Fruit fly (Drosophila melanogaster) whole organism, prepupa: ENCODE data around the gene CG12256.

Experiments used
- Blimp-1 ChIP-seq: fragments of 200-800 bp; sonication (Bioruptor generic); optimal IDR thresholded peaks from 3 replicates; lab custom pipeline; 2017; ENCODE audit warnings: missing biosample characterization, missing genetic modification characterization, mild to moderate bottlenecking, moderate library complexity, missing genetic modification reagents
- CG10631 ChIP-seq: fragments of 200-800 bp; sonication (Bioruptor generic); optimal IDR thresholded peaks from 2 replicates; lab custom pipeline; 2016; ENCODE audit warnings: missing biosample characterization, missing genetic modification characterization
- CG10669 ChIP-seq: fragments of 200-800 bp; sonication (Bioruptor generic); optimal IDR thresholded peaks from 3 replicates; lab custom pipeline; 2018; ENCODE audit warnings: missing biosample characterization, mild to moderate bottlenecking, missing genetic modification characterization, moderate library complexity
- CG11762 ChIP-seq: fragments of 200-800 bp; sonication (Bioruptor generic); optimal IDR thresholded peaks from 3 replicates; lab custom pipeline; 2016; ENCODE audit warnings: missing biosample characterization, missing genetic modification characterization; ENCODE audit not compliant: insufficient read depth
- CG15336 ChIP-seq: fragments of 200-800 bp; sonication (Bioruptor generic); IDR thresholded peaks from 2 replicates; pipeline ENCODE4 v1.3.6; 2022; ENCODE audit warnings: missing biosample characterization, missing genetic modification characterization
- CG1621 ChIP-seq: fragments of 200-800 bp; sonication (Bioruptor generic); optimal IDR thresholded peaks from 3 replicates; lab custom pipeline; 2018; ENCODE audit warnings: missing biosample characterization, mild to moderate bottlenecking, missing genetic modification characterization
- CG31627 ChIP-seq: fragments of 200-800 bp; sonication (Bioruptor generic); optimal IDR thresholded peaks from 3 replicates; lab custom pipeline; 2016; ENCODE audit warnings: missing biosample characterization, missing genetic modification characterization
- CG32006 ChIP-seq: fragments of 200-800 bp; sonication (Bioruptor generic); optimal IDR thresholded peaks from 3 replicates; lab custom pipeline; 2017; ENCODE audit warnings: missing biosample characterization, mild to moderate bottlenecking, missing genetic modification characterization
- CG34406 ChIP-seq: fragments of 200-800 bp; sonication (Bioruptor generic); optimal IDR thresholded peaks from 3 replicates; lab custom pipeline; 2016; ENCODE audit warnings: missing biosample characterization, missing genetic modification characterization
- CG3919 ChIP-seq: fragments of 200-800 bp; sonication (Bioruptor generic); optimal IDR thresholded peaks from 3 replicates; lab custom pipeline; 2016; ENCODE audit warnings: missing biosample characterization, missing genetic modification characterization
- CG4318 ChIP-seq: fragments of 200-800 bp; sonication (Bioruptor generic); optimal IDR thresholded peaks from 3 replicates; lab custom pipeline; 2017; ENCODE audit warnings: missing biosample characterization, mild to moderate bottlenecking, missing genetic modification characterization
- CG6163 ChIP-seq: fragments of 200-800 bp; sonication (Bioruptor generic); IDR thresholded peaks from 3 replicates; pipeline ENCODE4 v1.3.6; 2022; ENCODE audit warnings: missing biosample characterization, missing genetic modification characterization
- CG6276 ChIP-seq: fragments of 200-800 bp; sonication (Bioruptor generic); optimal IDR thresholded peaks from 2 replicates; lab custom pipeline; 2017; ENCODE audit warnings: missing biosample characterization, mild to moderate bottlenecking, missing genetic modification characterization
- CG6792 ChIP-seq: fragments of 200-800 bp; sonication (Bioruptor generic); optimal IDR thresholded peaks from 3 replicates; lab custom pipeline; 2016; ENCODE audit warnings: missing biosample characterization, missing genetic modification characterization
- CG6854 ChIP-seq: fragments of 200-800 bp; sonication (Bioruptor generic); optimal IDR thresholded peaks from 2 replicates; lab custom pipeline; 2017; ENCODE audit warnings: missing biosample characterization, mild to moderate bottlenecking, missing genetic modification characterization
- CG7368 ChIP-seq: fragments of 200-800 bp; sonication (Bioruptor generic); optimal IDR thresholded peaks from 3 replicates; lab custom pipeline; 2016; ENCODE audit warnings: missing biosample characterization, missing genetic modification characterization
- CG8319 ChIP-seq: fragments of 200-800 bp; sonication (Bioruptor generic); optimal IDR thresholded peaks from 3 replicates; lab custom pipeline; 2016; ENCODE audit warnings: missing biosample characterization, missing genetic modification characterization
- CG9139 ChIP-seq: fragments of 200-800 bp; sonication (Bioruptor generic); optimal IDR thresholded peaks from 3 replicates; lab custom pipeline; 2017; ENCODE audit warnings: missing biosample characterization, mild to moderate bottlenecking, missing genetic modification characterization
- Eip78C ChIP-seq: fragments of 200-800 bp; sonication (Bioruptor generic); peaks from one replicate; lab custom pipeline; 2016; ENCODE audit warnings: missing biosample characterization, missing genetic modification characterization
- Ets21C ChIP-seq: fragments of 200-800 bp; sonication (Bioruptor generic); optimal IDR thresholded peaks from 3 replicates; lab custom pipeline; 2016; ENCODE audit warnings: missing biosample characterization, missing genetic modification characterization
- Ets96B ChIP-seq: fragments of 200-800 bp; optimal IDR thresholded peaks from 2 replicates; lab custom pipeline; 2019; ENCODE audit warnings: missing biosample characterization, mild to moderate bottlenecking, missing genetic modification characterization, moderate library complexity
- Gug ChIP-seq: fragments of 200-800 bp; sonication (Bioruptor generic); IDR thresholded peaks from 2 replicates; pipeline ENCODE4 v1.3.6; 2022; ENCODE audit warnings: missing biosample characterization, missing genetic modification characterization
- Hr39 ChIP-seq: fragments of 200-800 bp; sonication (Bioruptor generic); optimal IDR thresholded peaks from 2 replicates; lab custom pipeline; 2016; ENCODE audit warnings: missing biosample characterization, missing genetic modification characterization
- Hr4 ChIP-seq: fragments of 200-800 bp; sonication (Bioruptor generic); optimal IDR thresholded peaks from 3 replicates; lab custom pipeline; 2016; ENCODE audit warnings: missing biosample characterization, missing genetic modification characterization
- Lpt ChIP-seq: fragments of 200-800 bp; sonication (Bioruptor generic); optimal IDR thresholded peaks from 3 replicates; lab custom pipeline; 2016; ENCODE audit warnings: missing biosample characterization, missing genetic modification characterization
- OdsH ChIP-seq: fragments of 200-800 bp; sonication (Bioruptor generic); optimal IDR thresholded peaks from 3 replicates; lab custom pipeline; 2016; ENCODE audit warnings: missing biosample characterization, missing genetic modification characterization
- Smox ChIP-seq: fragments of 200-800 bp; sonication (Bioruptor generic); optimal IDR thresholded peaks from 3 replicates; lab custom pipeline; 2016; ENCODE audit warnings: missing biosample characterization, missing genetic modification characterization
- Sox102F ChIP-seq: fragments of 200-800 bp; sonication (Bioruptor generic); optimal IDR thresholded peaks from 2 replicates; lab custom pipeline; 2016; ENCODE audit warnings: missing biosample characterization, mild to moderate bottlenecking, missing genetic modification characterization
- achi ChIP-seq: fragments of 200-800 bp; sonication (Bioruptor generic); optimal IDR thresholded peaks from 3 replicates; lab custom pipeline; 2016; ENCODE audit warnings: missing biosample characterization, missing genetic modification characterization
- acj6 ChIP-seq: fragments of 200-800 bp; sonication (Bioruptor generic); optimal IDR thresholded peaks from 3 replicates; lab custom pipeline; 2016; ENCODE audit warnings: missing biosample characterization, missing genetic modification characterization
- dac ChIP-seq: fragments of 200-800 bp; sonication (Bioruptor generic); optimal IDR thresholded peaks from 2 replicates; lab custom pipeline; 2017; ENCODE audit warnings: missing biosample characterization, mild to moderate bottlenecking, missing genetic modification characterization
- eg ChIP-seq: fragments of 200-800 bp; sonication (Bioruptor generic); IDR thresholded peaks from 3 replicates; pipeline ENCODE4 v1.3.6; 2022; ENCODE audit warnings: missing biosample characterization, missing genetic modification characterization
- fd59A ChIP-seq: fragments of 200-800 bp; sonication (Bioruptor generic); optimal IDR thresholded peaks from 2 replicates; lab custom pipeline; 2017; ENCODE audit warnings: missing biosample characterization, mild to moderate bottlenecking, missing genetic modification characterization, missing genetic modification reagents
- fkh ChIP-seq: fragments of 200-800 bp; sonication (Bioruptor generic); optimal IDR thresholded peaks from 3 replicates; lab custom pipeline; 2017; ENCODE audit warnings: missing biosample characterization, mild to moderate bottlenecking, missing genetic modification characterization, moderate library complexity
- net ChIP-seq: fragments of 200-800 bp; sonication (Bioruptor generic); optimal IDR thresholded peaks from 3 replicates; lab custom pipeline; 2016; ENCODE audit warnings: missing biosample characterization, missing genetic modification characterization
- ss ChIP-seq, 2 experiments: fragments of 200-800 bp; sonication (Bioruptor generic); optimal IDR thresholded peaks; 2 replicates in 1 of 2; 3 replicates in 1 of 2; lab custom pipeline; 2017 to 2018; ENCODE audit warnings: mild to moderate bottlenecking in 2 of 2, missing biosample characterization in 2 of 2, missing genetic modification characterization in 2 of 2, moderate library complexity in 1 of 2
- svp ChIP-seq: fragments of 200-800 bp; sonication (Bioruptor generic); peaks from one replicate; lab custom pipeline; 2016; ENCODE audit warnings: missing biosample characterization, missing genetic modification characterization
- topi ChIP-seq: fragments of 200-800 bp; sonication (Bioruptor generic); optimal IDR thresholded peaks from 3 replicates; lab custom pipeline; 2016; ENCODE audit warnings: missing biosample characterization, missing genetic modification characterization
- vri ChIP-seq: fragments of 200-800 bp; sonication (Bioruptor generic); optimal IDR thresholded peaks from 3 replicates; lab custom pipeline; 2016; ENCODE audit warnings: missing biosample characterization, mild to moderate bottlenecking, missing genetic modification characterization

Gene CG12256

DNA sequence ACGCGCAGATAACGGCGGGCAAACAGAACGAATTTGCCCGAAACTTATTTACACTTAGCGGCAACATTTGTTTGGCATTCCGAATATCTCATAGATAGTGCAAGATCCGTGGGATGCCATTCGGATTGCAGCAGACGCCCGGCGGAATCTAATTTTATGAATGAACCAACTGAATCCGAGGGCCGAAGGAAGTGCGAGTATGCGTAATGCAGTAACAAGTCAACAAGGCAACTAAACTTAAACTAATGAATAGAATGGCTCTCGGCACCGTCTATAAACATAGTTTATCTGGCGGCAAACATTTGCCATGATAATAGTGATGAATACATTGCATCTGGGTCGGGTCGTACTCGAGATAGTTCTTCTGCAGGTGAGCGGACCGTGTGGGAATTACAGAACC is 24.1 kb upstream of the CG12256 start:
- TF ChIP-seq fkh (GFP tag; lab: Kevin White, UChicago) (peak; percentile 73), Ets96B (tag; lab: Kevin White, UChicago) (no peak), CG31627 (GFP tag; lab: Kevin White, UChicago) (no peak), Smox (GFP tag; lab: Kevin White, UChicago) (no peak)

DNA sequence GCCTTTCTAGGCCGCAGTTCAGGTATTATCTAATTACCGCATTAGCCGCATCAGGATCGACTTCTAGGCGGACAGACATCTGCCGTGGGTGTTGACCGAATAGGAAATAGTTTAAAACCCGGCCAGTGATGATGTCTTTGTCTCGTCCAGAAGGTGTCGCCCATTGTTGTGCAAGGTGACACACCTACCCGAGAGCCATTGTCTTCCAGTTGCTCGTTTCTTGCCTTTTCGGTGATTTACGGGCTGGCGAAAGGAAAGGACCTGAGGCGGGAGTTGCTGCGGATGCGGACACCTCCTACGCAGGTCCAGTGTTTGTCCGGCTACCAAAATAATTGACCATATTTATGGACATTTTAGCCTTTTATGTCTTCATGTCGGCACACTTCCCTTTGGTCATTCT is 22.1 kb upstream of the CG12256 start:
- TF ChIP-seq CG10669 (no peak), Gug (GFP tag; lab: Robert Waterston, UW) (no peak), CG6792 (no peak), Sox102F (GFP tag; lab: Kevin White, UChicago) (no peak), CG4318 (GFP tag; lab: Kevin White, UChicago) (no peak), CG10631 (GFP tag; lab: Kevin White, UChicago) (no peak), achi (GFP tag; lab: Kevin White, UChicago) (no peak), CG34406 (no peak), CG15336 (GFP tag; lab: Robert Waterston, UW) (no peak)

DNA sequence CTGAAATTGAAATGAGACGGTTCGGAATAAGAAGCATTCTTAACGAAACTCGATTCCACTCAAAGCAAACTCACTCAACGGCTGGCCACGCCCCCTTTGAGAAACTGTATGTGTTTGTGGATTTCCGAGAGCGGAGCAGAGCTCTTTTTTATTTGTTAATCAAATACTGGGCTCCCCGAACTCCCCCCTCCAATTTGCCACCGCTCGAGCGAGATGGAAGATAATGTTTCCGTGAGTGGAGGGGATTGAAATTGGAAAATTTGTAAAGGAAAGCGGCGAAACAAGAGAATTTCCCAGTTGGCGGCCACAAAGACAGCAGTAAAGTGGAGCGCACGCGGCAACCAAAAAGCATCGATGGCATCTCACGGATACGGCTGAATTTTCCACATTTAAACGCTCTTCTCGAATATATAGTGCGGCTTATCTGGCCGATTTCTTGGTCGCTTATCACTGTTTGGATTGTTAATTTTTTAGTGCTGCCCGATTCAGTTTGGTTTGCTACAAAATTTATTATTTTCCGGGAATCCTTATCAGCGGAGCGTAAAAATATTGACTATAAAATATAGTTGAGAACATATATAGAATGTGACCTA is 18.4 kb upstream of the CG12256 start:
- TF ChIP-seq fkh (GFP tag; lab: Kevin White, UChicago) (peak; percentile 78), Hr4 (GFP tag; lab: Kevin White, UChicago) (no peak), CG3919 (GFP tag; lab: Kevin White, UChicago) (peak; percentile 14), net (GFP tag; lab: Kevin White, UChicago) (peak; percentile 15), svp (GFP tag; lab: Kevin White, UChicago) (peak; percentile 99), ss (GFP tag; optimal IDR thresholded peaks at IDR 0.05; lab: Kevin White, UChicago) (no peak), CG15336 (GFP tag; lab: Robert Waterston, UW) (no peak), Eip78C (GFP tag; lab: Kevin White, UChicago) (no peak), eg (GFP tag; lab: Robert Waterston, UW) (peak; percentile 51; the same call in 1 of the 3 replicates), CG6276 (GFP tag; lab: Kevin White, UChicago) (peak; percentile 27), topi (GFP tag; lab: Kevin White, UChicago) (peak; percentile 4)

DNA sequence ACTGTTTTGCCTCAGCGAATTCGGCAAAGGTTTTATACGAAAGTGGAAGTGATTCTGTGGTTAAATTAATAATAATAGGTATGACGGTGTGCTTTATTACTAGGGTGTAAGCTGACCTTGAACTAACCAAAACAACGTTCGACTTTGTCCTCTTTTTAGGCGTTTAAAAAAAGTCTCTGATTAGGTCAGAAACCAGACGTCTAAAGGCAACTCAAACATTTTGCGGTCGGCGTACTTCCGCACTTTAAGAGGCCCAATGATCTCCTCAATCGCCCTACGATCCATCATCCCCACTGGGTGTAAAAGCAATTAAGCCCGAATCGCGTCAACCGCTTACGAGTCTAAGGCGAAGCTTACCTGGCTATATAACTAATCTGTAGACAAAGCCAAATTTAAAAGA is 13.0 kb upstream of the CG12256 start, which contains the start of gene Cyp313a3:
Cyp313a3 (minus strand) TSS at position 101 of the 400 bp plus-strand sequence.
- TF ChIP-seq Hr39 (GFP tag; lab: Kevin White, UChicago) (no peak), OdsH (GFP tag; lab: Kevin White, UChicago) (no peak), CG1621 (tag; lab: Kevin White, UChicago) (no peak), Blimp-1 (GFP tag; lab: Kevin White, UChicago) (no peak), CG11762 (no peak), CG10669 (no peak), CG6854 (no peak), dac (no peak), CG4318 (GFP tag; lab: Kevin White, UChicago) (no peak), Lpt (GFP tag; lab: Kevin White, UChicago) (no peak), acj6 (GFP tag; lab: Kevin White, UChicago) (no peak), fd59A (no peak), vri (GFP tag; lab: Kevin White, UChicago) (no peak)
- TF ChIP-seq, all 60 proteins: peak for 0

DNA sequence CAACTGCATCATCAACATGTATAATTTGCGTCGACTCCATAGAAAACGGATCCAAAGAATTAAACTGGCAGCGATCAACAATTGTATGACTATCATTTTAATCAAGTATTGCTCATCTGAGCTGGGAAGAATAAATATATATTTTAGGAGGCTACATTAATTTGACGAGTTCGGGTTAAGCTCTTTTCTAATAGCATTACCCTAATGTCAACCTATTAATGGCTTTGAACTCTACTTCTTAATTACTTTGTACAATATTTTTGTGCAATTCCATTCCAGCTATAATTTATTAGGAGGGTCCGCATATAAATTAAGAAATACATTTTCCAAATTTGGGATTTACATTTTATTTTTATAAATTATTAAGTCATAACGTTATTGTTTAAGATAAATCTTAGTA is 10.7 kb upstream of the CG12256 start, which contains the start of gene Cyp313a2:
Cyp313a2 (minus strand) TSS at position 101 of the 400 bp plus-strand sequence.
- TF ChIP-seq CG7368 (GFP tag; lab: Kevin White, UChicago) (no peak), Sox102F (GFP tag; lab: Kevin White, UChicago) (no peak), Blimp-1 (GFP tag; lab: Kevin White, UChicago) (no peak), CG8319 (no peak), svp (GFP tag; lab: Kevin White, UChicago) (no peak), ss (GFP tag; optimal IDR thresholded peaks at IDR 0.05; lab: Kevin White, UChicago) (no peak), Ets96B (tag; lab: Kevin White, UChicago) (no peak), CG6854 (no peak), eg (GFP tag; lab: Robert Waterston, UW) (no peak), CG4318 (GFP tag; lab: Kevin White, UChicago) (no peak), CG31627 (GFP tag; lab: Kevin White, UChicago) (no peak), CG9139 (GFP tag; lab: Kevin White, UChicago) (no peak), CG6163 (GFP tag; lab: Robert Waterston, UW) (no peak), CG6792 (no peak), Hr39 (GFP tag; lab: Kevin White, UChicago) (no peak), net (GFP tag; lab: Kevin White, UChicago) (no peak), CG32006 (GFP tag; lab: Kevin White, UChicago) (no peak), Ets21C (no peak), acj6 (GFP tag; lab: Kevin White, UChicago) (no peak), Hr4 (GFP tag; lab: Kevin White, UChicago) (no peak)
